Fruit fly (Drosophila melanogaster): ENCODE data around the gene CG2698.

- TF ChIP-seq CG8478 (optimal IDR thresholded peaks at IDR 0.05) (no peak), CTCF (optimal IDR thresholded peaks at IDR 0.05) (no peak)
Observed at dm6 chr3R:7994629-7995028, 6.7 kb upstream of the CG2698 start.

Data from S2 (cell line).